Worm (Caenorhabditis elegans) whole organism, early embryonic: Measurements from ENCODE around the gene W08E12.7.
"Not testable (repeated sequence)": the region's sequence is repeated elsewhere in the genome, so short reads cannot be mapped to it uniquely, and the experiment has no call there.

ENCODE experiments used
- B0310.2 ChIP-seq: sonication (generic microtip); optimal IDR thresholded peaks from 2 replicates; lab custom pipeline; 2016; ENCODE audit warnings: mild to moderate bottlenecking, missing genetic modification characterization, missing compliant biosample characterization
- F13C5.2 ChIP-seq: sonication (generic microtip); optimal IDR thresholded peaks from 2 replicates; lab custom pipeline; 2017; ENCODE audit warnings: mild to moderate bottlenecking, missing genetic modification characterization, inconsistent platforms, missing compliant biosample characterization
- aly-1 ChIP-seq: sonication (generic microtip); optimal IDR thresholded peaks from 2 replicates; lab custom pipeline; 2016; ENCODE audit warnings: missing genetic modification characterization, missing compliant biosample characterization
- ama-1 ChIP-seq: fragments of 150-350 bp; optimal IDR thresholded peaks from 2 replicates; lab custom pipeline; 2014
- ceh-13 ChIP-seq: fragments of 200-800 bp; sonication (Bioruptor generic); optimal IDR thresholded peaks from 2 replicates; lab custom pipeline; 2018; ENCODE audit warnings: mild to moderate bottlenecking, missing genetic modification characterization, missing compliant biosample characterization
- ceh-36 ChIP-seq: sonication (generic microtip); optimal IDR thresholded peaks from 2 replicates; lab custom pipeline; 2016; ENCODE audit warnings: missing genetic modification characterization, inconsistent platforms, missing compliant biosample characterization
- ets-7 ChIP-seq: sonication (generic microtip); optimal IDR thresholded peaks from 2 replicates; lab custom pipeline; 2016; ENCODE audit warnings: missing genotype, missing genetic modification characterization, missing compliant biosample characterization
- flt-1 ChIP-seq: fragments of 200-800 bp; sonication (Bioruptor generic); IDR thresholded peaks from 2 replicates; pipeline ENCODE4 v1.3.6; 2022; ENCODE audit warnings: missing genetic modification characterization, missing compliant biosample characterization
- hmbx-1 ChIP-seq: sonication (generic microtip); optimal IDR thresholded peaks from 2 replicates; lab custom pipeline; 2016; ENCODE audit warnings: mild to moderate bottlenecking, missing genetic modification characterization, missing compliant biosample characterization
- hmg-4 ChIP-seq: fragments of 200-800 bp; sonication (Bioruptor generic); optimal IDR thresholded peaks from 2 replicates; lab custom pipeline; 2018; ENCODE audit warnings: mild to moderate bottlenecking, missing genetic modification characterization, missing compliant biosample characterization
- hnd-1 ChIP-seq: sonication (generic microtip); optimal IDR thresholded peaks from 2 replicates; lab custom pipeline; 2016; ENCODE audit warnings: missing genetic modification characterization, missing compliant biosample characterization
- pes-1 ChIP-seq: fragments of 200-800 bp; sonication (Bioruptor generic); IDR thresholded peaks from 2 replicates; pipeline ENCODE4 v1.3.6; 2022; ENCODE audit warnings: missing genetic modification reagents, missing genetic modification characterization, missing compliant biosample characterization
- scrt-1 ChIP-seq: fragments of 200-800 bp; sonication (Bioruptor generic); IDR thresholded peaks from 2 replicates; pipeline ENCODE4 v1.3.6; 2022; ENCODE audit warnings: missing genetic modification characterization, missing compliant biosample characterization
- sea-1 ChIP-seq: fragments of 200-800 bp; sonication (Bioruptor generic); conservative IDR thresholded peaks from 2 replicates; pipeline ENCODE4 v1.3.6; 2022; ENCODE audit warnings: missing genetic modification characterization, missing compliant biosample characterization
- tbx-11 ChIP-seq: fragments of 200-800 bp; sonication (Bioruptor generic); IDR thresholded peaks from 2 replicates; pipeline ENCODE4 v1.3.6; 2022; ENCODE audit warnings: missing genetic modification characterization, missing compliant biosample characterization
- tbx-37 ChIP-seq: fragments of 200-800 bp; sonication (Bioruptor generic); conservative IDR thresholded peaks from 2 replicates; pipeline ENCODE4 v1.3.6; 2022; ENCODE audit warnings: missing genetic modification reagents, missing genetic modification characterization, missing compliant biosample characterization
- tra-4 ChIP-seq: sonication (generic microtip); optimal IDR thresholded peaks from 2 replicates; lab custom pipeline; 2017; ENCODE audit warnings: missing genetic modification characterization, missing compliant biosample characterization

The W08E12.7 gene

ce11 chrIV:3299229-3299628, 4.3 kb downstream of the W08E12.7 start:
- TF ChIP-seq flt-1 (GFP tag; lab: Robert Waterston, UW) (no peak), tra-4 (no peak), tbx-11 (no peak), sea-1 (GFP tag; lab: Robert Waterston, UW) (0 out of 2 replicates have a peak, but pooled peaks have one; percentile 29), tbx-37 (GFP tag; lab: Robert Waterston, UW) (no peak), pes-1 (GFP tag; lab: Robert Waterston, UW) (no peak), B0310.2 (tag; lab: Kevin White, UChicago) (no peak), hmg-4 (GFP tag; lab: Kevin White, UChicago) (no peak)

DNA sequence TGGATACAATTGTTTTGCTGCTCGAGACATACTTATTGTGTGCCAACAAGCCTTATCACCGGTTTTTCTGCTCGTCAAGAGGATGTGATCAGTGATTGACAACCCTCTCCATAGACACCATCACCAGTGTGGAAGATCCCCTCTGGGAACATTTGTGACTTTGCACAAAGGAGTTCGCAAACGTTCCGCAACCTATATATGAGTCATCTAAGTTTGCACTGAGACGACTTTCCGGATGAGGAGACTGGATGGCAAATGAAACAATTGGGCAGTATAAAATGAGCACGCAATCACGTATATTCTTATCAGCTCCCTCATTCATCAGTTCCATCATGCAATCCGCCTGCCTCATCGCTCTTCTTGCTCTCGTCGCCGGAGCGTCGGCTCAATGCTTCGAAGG, 5.6 kb downstream of the W08E12.7 start, which contains the start of gene W08E12.5:
Gene W08E12.5 (plus strand): TSS at position 301 of the 400 bp plus-strand sequence.
- TF ChIP-seq ets-7 (tag; lab: Kevin White, UChicago) (no peak), tbx-11 (no peak), flt-1 (GFP tag; lab: Robert Waterston, UW) (no peak), scrt-1 (no peak), ceh-13 (GFP tag; lab: Kevin White, UChicago) (no peak), pes-1 (GFP tag; lab: Robert Waterston, UW) (no peak), sea-1 (GFP tag; lab: Robert Waterston, UW) (no peak), hmbx-1 (tag; lab: Kevin White, UChicago) (no peak), tra-4 (no peak), ama-1 (lab: Kevin White, UChicago) (no peak), tbx-37 (GFP tag; lab: Robert Waterston, UW) (no peak), aly-1 (tag; lab: Kevin White, UChicago) (no peak), hmg-4 (GFP tag; lab: Kevin White, UChicago) (no peak), B0310.2 (tag; lab: Kevin White, UChicago) (no peak), ceh-36 (tag; lab: Kevin White, UChicago) (no peak)

ce11 chrIV:3302058-3302457, 7.1 kb downstream of the W08E12.7 start, which contains the start of gene W08E12.4:
Gene W08E12.4 (plus strand): TSS chrIV:3302358.
- not testable (repeated sequence) for TF ChIP-seq flt-1 (GFP tag; lab: Robert Waterston, UW); ceh-36 (tag; lab: Kevin White, UChicago); aly-1 (tag; lab: Kevin White, UChicago)

DNA sequence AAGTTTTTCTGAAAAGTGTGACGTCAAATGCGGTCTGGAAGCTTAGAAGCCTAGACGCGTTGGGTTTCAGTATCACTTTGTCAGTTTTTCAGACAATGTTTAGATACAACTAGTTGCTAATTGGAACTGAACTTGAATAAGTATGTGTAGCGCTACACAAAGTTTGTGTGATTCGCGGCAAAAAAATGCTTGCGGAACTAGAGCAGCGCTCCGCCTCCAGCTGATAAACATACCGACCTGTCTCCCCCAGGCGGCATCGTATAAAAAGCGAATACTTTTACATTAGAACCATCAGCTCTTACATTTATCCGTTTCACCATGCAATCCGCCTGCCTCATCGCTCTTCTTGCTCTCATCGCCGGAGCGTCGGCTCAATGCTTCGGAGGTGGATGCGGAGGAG, 8.8 kb downstream of the W08E12.7 start, which contains the start of gene idpp-12:
Gene idpp-12 (plus strand): TSS at position 301 of the 400 bp plus-strand sequence.
- TF ChIP-seq tbx-11; aly-1 (tag; lab: Kevin White, UChicago); tbx-37 (GFP tag; lab: Robert Waterston, UW): not testable (repeated sequence)

DNA sequence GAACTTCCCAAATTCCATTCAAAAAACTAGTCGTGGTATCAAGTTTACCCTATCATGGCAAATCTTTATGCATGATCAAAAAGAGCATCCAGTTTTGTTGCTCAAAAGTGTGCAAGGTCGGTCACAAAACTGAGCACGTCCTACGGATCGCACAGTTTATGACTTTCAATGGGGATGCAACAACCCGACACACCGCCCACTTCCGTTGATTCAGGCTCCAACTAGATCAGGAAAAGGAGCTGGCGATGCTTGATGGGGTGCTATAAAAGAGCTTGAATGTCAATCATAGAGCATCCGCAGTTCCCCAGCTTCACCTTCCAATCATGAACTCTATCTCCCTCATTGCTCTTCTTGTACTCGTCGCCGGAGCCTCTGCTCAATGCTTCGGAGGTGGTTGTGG, 10.6 kb downstream of the W08E12.7 start, which contains the start of gene W08E12.2:
Gene W08E12.2 (plus strand): TSS at position 301 of the 400 bp plus-strand sequence.
- TF ChIP-seq F13C5.2 (tag; lab: Kevin White, UChicago) (no peak), sea-1 (GFP tag; lab: Robert Waterston, UW) (no peak), hmbx-1 (tag; lab: Kevin White, UChicago) (no peak), flt-1 (GFP tag; lab: Robert Waterston, UW) (no peak), ceh-13 (GFP tag; lab: Kevin White, UChicago) (no peak)

ce11 chrIV:3307463-3307862, 12.5 kb downstream of the W08E12.7 start, which contains the start of gene W08E12.9:
Gene W08E12.9 (minus strand): TSS chrIV:3307563.
- no peak for TF ChIP-seq pes-1 (GFP tag; lab: Robert Waterston, UW)

DNA sequence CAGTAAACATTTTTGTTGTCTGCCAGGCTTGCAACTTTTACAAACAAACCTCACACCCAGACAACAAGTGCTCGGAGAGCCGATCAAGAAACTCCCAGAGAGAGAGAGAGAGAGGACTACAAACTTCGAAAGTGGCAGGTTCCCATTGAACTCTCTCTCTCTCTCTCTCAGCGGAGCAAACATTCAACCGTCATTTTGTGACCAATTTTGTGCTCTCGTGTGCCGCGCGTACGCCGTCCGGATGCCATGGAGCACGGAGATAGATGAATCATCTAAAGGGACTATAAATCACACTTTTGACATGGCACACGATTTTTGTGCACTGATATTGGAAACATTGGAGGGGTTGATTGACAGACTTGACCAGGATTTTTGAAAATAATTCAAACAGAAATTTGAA, 13.9 kb downstream of the W08E12.7 start:
- TF ChIP-seq F13C5.2 (tag; lab: Kevin White, UChicago) (no peak), hmg-4 (GFP tag; lab: Kevin White, UChicago) (no peak), tbx-37 (GFP tag; lab: Robert Waterston, UW) (no peak), sea-1 (GFP tag; lab: Robert Waterston, UW) (no peak), ets-7 (tag; lab: Kevin White, UChicago) (no peak), pes-1 (GFP tag; lab: Robert Waterston, UW) (no peak), B0310.2 (tag; lab: Kevin White, UChicago) (no peak), flt-1 (GFP tag; lab: Robert Waterston, UW) (no peak), tbx-11 (no peak), tra-4 (no peak), hnd-1 (tag; lab: Kevin White, UChicago) (no peak), hmbx-1 (tag; lab: Kevin White, UChicago) (no peak), scrt-1 (no peak), ceh-36 (tag; lab: Kevin White, UChicago) (no peak), ama-1 (lab: Kevin White, UChicago) (no peak), ceh-13 (GFP tag; lab: Kevin White, UChicago) (no peak), aly-1 (tag; lab: Kevin White, UChicago) (no peak)

- TF ChIP-seq ceh-36 (tag; lab: Kevin White, UChicago) (no peak), pes-1 (GFP tag; lab: Robert Waterston, UW) (no peak), ceh-13 (GFP tag; lab: Kevin White, UChicago) (no peak), hmg-4 (GFP tag; lab: Kevin White, UChicago) (no peak), B0310.2 (tag; lab: Kevin White, UChicago) (no peak), tbx-11 (no peak), hmbx-1 (tag; lab: Kevin White, UChicago) (no peak)
Measured at ce11 chrIV:3310662-3311219, 15.8 kb downstream of the W08E12.7 start.
